Worm (Caenorhabditis elegans) whole organism, L3 larva: Measurements from ENCODE around the gene F01D5.5.

Experiments used
- jun-1 ChIP-seq: fragments of 150-350 bp; optimal IDR thresholded peaks from 2 replicates; lab custom pipeline; 2014; ENCODE audit warnings: missing biosample characterization, missing genetic modification reagents, missing genetic modification characterization
- pha-4 ChIP-seq: fragments of 150-350 bp; optimal IDR thresholded peaks from 2 replicates; lab custom pipeline; 2014; ENCODE audit warnings: missing biosample characterization, missing genetic modification reagents, missing genetic modification characterization

DNA sequence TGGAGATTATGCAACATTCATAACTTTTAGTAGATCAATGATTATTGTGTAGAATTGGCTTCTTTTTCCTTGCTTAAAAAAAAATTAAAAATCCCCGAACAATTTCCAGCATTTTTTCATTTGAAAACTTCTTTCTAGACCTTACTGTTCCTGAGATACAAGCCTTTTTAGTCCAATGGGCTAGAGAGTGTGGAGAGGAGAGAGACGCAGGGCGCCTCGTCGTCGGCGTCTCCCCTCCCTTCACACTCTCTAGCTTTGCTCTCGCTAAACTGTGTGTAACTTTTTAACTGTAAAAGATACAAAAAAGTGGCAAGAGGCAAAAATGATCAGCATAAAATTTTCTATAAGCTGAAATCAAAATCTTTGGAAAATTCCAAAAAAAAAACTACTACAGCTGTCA lies 3.1 kb upstream of the F01D5.5 start:
- no peak for TF ChIP-seq jun-1
- TF ChIP-seq pha-4, result no peak
